Worm (Caenorhabditis elegans) whole organism, early embryonic: ENCODE results near the gene F44D12.16.

Experiments
- ama-1 ChIP-seq: fragments of 150-350 bp; optimal IDR thresholded peaks from 2 replicates; lab custom pipeline; 2014
- flt-1 ChIP-seq: fragments of 200-800 bp; sonication (Bioruptor generic); IDR thresholded peaks from 2 replicates; pipeline ENCODE4 v1.3.6; 2022; ENCODE audit warnings: missing genetic modification characterization, missing compliant biosample characterization
- scrt-1 ChIP-seq: fragments of 200-800 bp; sonication (Bioruptor generic); IDR thresholded peaks from 2 replicates; pipeline ENCODE4 v1.3.6; 2022; ENCODE audit warnings: missing genetic modification characterization, missing compliant biosample characterization
- sea-1 ChIP-seq: fragments of 200-800 bp; sonication (Bioruptor generic); conservative IDR thresholded peaks from 2 replicates; pipeline ENCODE4 v1.3.6; 2022; ENCODE audit warnings: missing genetic modification characterization, missing compliant biosample characterization
- tbx-11 ChIP-seq: fragments of 200-800 bp; sonication (Bioruptor generic); IDR thresholded peaks from 2 replicates; pipeline ENCODE4 v1.3.6; 2022; ENCODE audit warnings: missing genetic modification characterization, missing compliant biosample characterization
- tbx-37 ChIP-seq: fragments of 200-800 bp; sonication (Bioruptor generic); conservative IDR thresholded peaks from 2 replicates; pipeline ENCODE4 v1.3.6; 2022; ENCODE audit warnings: missing genetic modification reagents, missing genetic modification characterization, missing compliant biosample characterization

DNA sequence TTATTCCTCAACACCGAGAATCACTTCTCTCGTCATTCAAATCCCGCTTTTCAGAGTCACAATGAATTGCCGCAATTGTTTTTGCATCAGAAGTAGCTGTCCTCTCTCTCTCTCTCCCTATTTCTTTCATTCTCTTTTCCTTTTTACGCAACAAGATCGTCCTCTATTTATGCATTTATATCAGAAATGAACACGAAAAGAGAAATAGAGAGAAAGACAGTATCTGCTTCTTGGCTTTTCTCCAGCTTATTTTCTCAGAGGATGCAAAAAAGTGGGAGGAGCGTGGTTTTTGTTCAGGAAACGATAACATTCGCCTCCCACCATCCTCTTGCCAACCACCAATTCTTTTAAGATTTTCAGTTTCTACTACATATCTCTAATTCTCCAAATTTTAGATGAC lies 46.0 kb upstream of the F44D12.16 start, which contains the start of gene mam-2:
- no peak for TF ChIP-seq tbx-37 (GFP tag; lab: Robert Waterston, UW)
- no peak for TF ChIP-seq ama-1 (lab: Kevin White, UChicago)
- TF ChIP-seq scrt-1 (GFP tag; lab: Robert Waterston, UW) = no peak
- no peak for TF ChIP-seq tbx-11 (GFP tag; lab: Robert Waterston, UW)
- no peak for TF ChIP-seq flt-1 (GFP tag; lab: Robert Waterston, UW)
- TF ChIP-seq sea-1 = no peak
